Fruit fly (Drosophila melanogaster): Measurements from ENCODE around the gene CG44174.

CG44174 gene

dm6 chr3R:19286488-19286887, 11.0 kb downstream of the CG44174 start (continued):
- peak; percentile 90 for TF ChIP-seq CG6792 (GFP tag; optimal IDR thresholded peaks at IDR 0.05)
- TF ChIP-seq CG8632 (GFP tag; optimal IDR thresholded peaks at IDR 0.05), result peak; percentile 93
- peak; percentile 86 for TF ChIP-seq CG1621 (tag; optimal IDR thresholded peaks at IDR 0.05)
- TF ChIP-seq esn (GFP tag; optimal IDR thresholded peaks at IDR 0.05), result peak; percentile 94
- peak; percentile 32; the same call in 1 of the 2 replicates for TF ChIP-seq Gug (GFP tag; IDR thresholded peaks at IDR 0.05)
- TF ChIP-seq Hr4 (GFP tag; optimal IDR thresholded peaks at IDR 0.05), result peak; percentile 58
- TF ChIP-seq Lpt (GFP tag; optimal IDR thresholded peaks at IDR 0.05), result peak; percentile 45
- peak; percentile 68 for TF ChIP-seq CG8119 (GFP tag; IDR thresholded peaks at IDR 0.05)
- peak; percentile 83 for TF ChIP-seq CG8319 (GFP tag; optimal IDR thresholded peaks at IDR 0.05)
- peak; percentile 87 for TF ChIP-seq fd59A (GFP tag; optimal IDR thresholded peaks at IDR 0.05)
- TF ChIP-seq acj6 (GFP tag; optimal IDR thresholded peaks at IDR 0.05), result peak; percentile 87

- TF ChIP-seq CG10669 (GFP tag; optimal IDR thresholded peaks at IDR 0.05) (peak; percentile 25), Gug (GFP tag; IDR thresholded peaks at IDR 0.05) (peak; percentile 39), Smox (GFP tag; optimal IDR thresholded peaks at IDR 0.05) (peak; percentile 54), dsx (GFP tag; optimal IDR thresholded peaks at IDR 0.05; ENCODE audit: poor library complexity, severe bottlenecking) (peak; percentile 53), lz (GFP tag; optimal IDR thresholded peaks at IDR 0.05) (peak; percentile 58), CG16779 (tag; optimal IDR thresholded peaks at IDR 0.05) (no peak), Hr4 (GFP tag; optimal IDR thresholded peaks at IDR 0.05) (no peak), OdsH (GFP tag; optimal IDR thresholded peaks at IDR 0.05) (peak; percentile 31), pdm3 (GFP tag; optimal IDR thresholded peaks at IDR 0.05) (peak; percentile 14), spab (GFP tag; optimal IDR thresholded peaks at IDR 0.05) (peak; percentile 54), Hr38 (GFP tag; optimal IDR thresholded peaks at IDR 0.05) (no peak), esn (GFP tag; optimal IDR thresholded peaks at IDR 0.05) (peak; percentile 74), cyc (GFP tag; optimal IDR thresholded peaks at IDR 0.05) (peak; percentile 55), CG3032 (tag; optimal IDR thresholded peaks at IDR 0.05) (peak; percentile 27), CG6808 (GFP tag; optimal IDR thresholded peaks at IDR 0.05) (peak; percentile 16), Lpt (GFP tag; optimal IDR thresholded peaks at IDR 0.05) (no peak), CG32006 (GFP tag; optimal IDR thresholded peaks at IDR 0.05) (no peak), topi (GFP tag; optimal IDR thresholded peaks at IDR 0.05) (peak; percentile 65), CG8319 (GFP tag; optimal IDR thresholded peaks at IDR 0.05) (no peak), svp (GFP tag) (peak; percentile 93), CG8119 (GFP tag; IDR thresholded peaks at IDR 0.05) (peak; percentile 49; the same call in 2 of the 3 replicates), Met (GFP tag; optimal IDR thresholded peaks at IDR 0.05) (peak; percentile 73), Hr39 (GFP tag; optimal IDR thresholded peaks at IDR 0.05) (peak; percentile 43), CG6163 (GFP tag; IDR thresholded peaks at IDR 0.05) (peak; percentile 78), fd85E (GFP tag; optimal IDR thresholded peaks at IDR 0.05) (no peak), CG6854 (GFP tag; optimal IDR thresholded peaks at IDR 0.05) (no peak), CG11902 (GFP tag; optimal IDR thresholded peaks at IDR 0.05) (no peak), CG31627 (GFP tag; optimal IDR thresholded peaks at IDR 0.05) (peak; percentile 53), vri (GFP tag; optimal IDR thresholded peaks at IDR 0.05) (peak; percentile 26), CG15336 (GFP tag; IDR thresholded peaks at IDR 0.05) (no peak), CG11762 (GFP tag; optimal IDR thresholded peaks at IDR 0.05; ENCODE audit: insufficient read depth) (no peak), CG1621 (tag; optimal IDR thresholded peaks at IDR 0.05) (peak; percentile 10), Eip93F (GFP tag; optimal IDR thresholded peaks at IDR 0.05) (no peak), Eip75B (GFP tag; optimal IDR thresholded peaks at IDR 0.05) (peak; percentile 31), salr (GFP tag; optimal IDR thresholded peaks at IDR 0.05) (no peak), CG7368 (GFP tag; optimal IDR thresholded peaks at IDR 0.05) (no peak), CG4318 (GFP tag; optimal IDR thresholded peaks at IDR 0.05) (no peak), CG9139 (GFP tag; optimal IDR thresholded peaks at IDR 0.05) (no peak), ss (GFP tag; optimal IDR thresholded peaks at IDR 0.05) (peak in 1 of 2 experiments; percentile 45), Ets96B (tag; optimal IDR thresholded peaks at IDR 0.05) (peak; percentile 72), CG3919 (GFP tag; optimal IDR thresholded peaks at IDR 0.05) (peak; percentile 34), Eip78C (GFP tag) (peak; percentile 92), Blimp-1 (GFP tag; optimal IDR thresholded peaks at IDR 0.05) (peak; percentile 16), fd59A (GFP tag; optimal IDR thresholded peaks at IDR 0.05) (peak; percentile 25), eg (GFP tag; IDR thresholded peaks at IDR 0.05) (no peak), CG34406 (GFP tag; optimal IDR thresholded peaks at IDR 0.05) (no peak)
Observed at dm6 chr3R:19283514-19283913, 14.0 kb downstream of the CG44174 start.

Measured in whole organism, prepupa.